Worm (Caenorhabditis elegans) whole organism, L1 larva: ENCODE measurements around the gene F11E6.11.

ENCODE experiments used
- ces-1 ChIP-seq: fragments of 150-350 bp; optimal IDR thresholded peaks from 2 replicates; lab custom pipeline; 2014; ENCODE audit warnings: missing biosample characterization, missing genetic modification reagents, missing genetic modification characterization
- dsc-1 ChIP-seq: sonication (generic microtip); optimal IDR thresholded peaks from 2 replicates; lab custom pipeline; 2016; ENCODE audit warnings: mild to moderate bottlenecking, missing genetic modification characterization, missing compliant biosample characterization
- efl-1 ChIP-seq, 4 experiments: fragments of 150-350 bp; optimal IDR thresholded peaks in 3 of 4; peaks in 1 of 4; 1 replicate in 1 of 4; 2 replicates in 3 of 4; lab custom pipeline; 2014; ENCODE audit warnings: missing biosample characterization in 2 of 4, missing genetic modification characterization in 2 of 4, missing genetic modification reagents in 2 of 4
- lin-35 ChIP-seq, 2 experiments: fragments of 150-350 bp; optimal IDR thresholded peaks; 2 replicates each; lab custom pipeline; 2014; ENCODE audit warnings: missing biosample characterization in 2 of 2, missing genetic modification characterization in 2 of 2, missing genetic modification reagents in 2 of 2
- mdl-1 ChIP-seq, 2 experiments: fragments of 150-350 bp; optimal IDR thresholded peaks; 2 replicates each; lab custom pipeline; 2014 to 2017; ENCODE audit warnings: missing biosample characterization in 2 of 2, missing genetic modification characterization in 2 of 2, inconsistent platforms in 1 of 2
- nhr-11 ChIP-seq: fragments of 150-350 bp; optimal IDR thresholded peaks from 2 replicates; lab custom pipeline; 2014; ENCODE audit warnings: missing biosample characterization, missing genetic modification characterization
- nhr-237 ChIP-seq: fragments of 150-350 bp; optimal IDR thresholded peaks from 2 replicates; lab custom pipeline; 2014; ENCODE audit warnings: missing biosample characterization, missing genetic modification characterization
- nhr-77 ChIP-seq: fragments of 150-350 bp; optimal IDR thresholded peaks from 2 replicates; lab custom pipeline; 2014; ENCODE audit warnings: missing biosample characterization, missing genetic modification characterization
- pqm-1 ChIP-seq: sonication (generic microtip); optimal IDR thresholded peaks from 3 replicates; lab custom pipeline; 2017; ENCODE audit warnings: missing biosample characterization, missing genetic modification characterization

ce11 chrIV:17399455-17399854 is 43.2 kb upstream of the F11E6.11 start, which contains the start of gene T02D1.4:
- TF ChIP-seq ces-1 (GFP tag; lab: Kevin White, UChicago) (no peak), efl-1 (optimal IDR thresholded peaks at IDR 0.05; lab: Kevin White, UChicago) (no peak), efl-1 (GFP tag; optimal IDR thresholded peaks at IDR 0.05 in 1 of 2; lab: Kevin White, UChicago) (no peak), nhr-77 (tag; lab: Kevin White, UChicago) (no peak), pqm-1 (tag; lab: Kevin White, UChicago) (no peak), mdl-1 (tag; optimal IDR thresholded peaks at IDR 0.05; lab: Kevin White, UChicago) (no peak), nhr-237 (tag; lab: Kevin White, UChicago) (no peak), dsc-1 (tag; lab: Kevin White, UChicago) (no peak), lin-35 (GFP tag; optimal IDR thresholded peaks at IDR 0.05; lab: Kevin White, UChicago) (no peak), nhr-11 (tag; lab: Kevin White, UChicago) (no peak)
